Fruit fly (Drosophila melanogaster) whole organism, embryonic: ENCODE data around the gene CG11898.

Source experiments
- B-H2 ChIP-seq: fragments of 200-800 bp; sonication (Bioruptor generic); optimal IDR thresholded peaks from 2 replicates; lab custom pipeline; 2018; ENCODE audit warnings: missing biosample characterization, mild to moderate bottlenecking, missing genetic modification characterization
- BEAF-32 ChIP-seq: fragments of 200-800 bp; sonication (Bioruptor generic); optimal IDR thresholded peaks from 3 replicates; lab custom pipeline; 2017; ENCODE audit warnings: missing biosample characterization, missing genetic modification characterization, mild to moderate bottlenecking, moderate library complexity, missing genetic modification reagents
- CG10267 ChIP-seq: fragments of 200-800 bp; sonication (Bioruptor generic); optimal IDR thresholded peaks from 2 replicates; lab custom pipeline; 2018; ENCODE audit warnings: missing biosample characterization, mild to moderate bottlenecking, missing genetic modification characterization, moderate library complexity
- CG11723 ChIP-seq: fragments of 200-800 bp; sonication (Bioruptor generic); optimal IDR thresholded peaks from 2 replicates; lab custom pipeline; 2017; ENCODE audit warnings: missing biosample characterization, mild to moderate bottlenecking, missing genetic modification characterization
- CG12769 ChIP-seq: fragments of 200-800 bp; sonication (Bioruptor generic); optimal IDR thresholded peaks from 2 replicates; lab custom pipeline; 2019; ENCODE audit warnings: missing biosample characterization, mild to moderate bottlenecking, missing genetic modification characterization, moderate library complexity
- CG13123 ChIP-seq: fragments of 200-800 bp; sonication (Bioruptor generic); optimal IDR thresholded peaks from 2 replicates; lab custom pipeline; 2016; ENCODE audit warnings: missing biosample characterization, missing genetic modification characterization
- CG13424 ChIP-seq: fragments of 200-800 bp; sonication (Bioruptor generic); optimal IDR thresholded peaks from 2 replicates; lab custom pipeline; 2019; ENCODE audit warnings: missing biosample characterization, mild to moderate bottlenecking, missing genetic modification characterization, moderate library complexity
- CG2199 ChIP-seq: fragments of 200-800 bp; sonication (Bioruptor generic); IDR thresholded peaks from 3 replicates; pipeline ENCODE4 v1.3.6; 2022; ENCODE audit warnings: missing biosample characterization, missing genetic modification characterization
- CG2712 ChIP-seq: fragments of 200-800 bp; optimal IDR thresholded peaks from 3 replicates; lab custom pipeline; 2019; ENCODE audit warnings: missing biosample characterization, mild to moderate bottlenecking, missing genetic modification characterization, moderate library complexity
- CG3163 ChIP-seq: fragments of 200-800 bp; sonication (Bioruptor generic); optimal IDR thresholded peaks from 3 replicates; lab custom pipeline; 2016; ENCODE audit warnings: missing biosample characterization, missing genetic modification characterization
- CG32532 ChIP-seq: fragments of 200-800 bp; sonication (Bioruptor generic); IDR thresholded peaks from 2 replicates; pipeline ENCODE4 v1.3.6; 2022; ENCODE audit warnings: missing biosample characterization, missing genetic modification characterization
- CG33557 ChIP-seq: fragments of 200-800 bp; sonication (Bioruptor generic); optimal IDR thresholded peaks from 2 replicates; lab custom pipeline; 2019; ENCODE audit warnings: missing biosample characterization, mild to moderate bottlenecking, missing genetic modification characterization, moderate library complexity
- CG34376 ChIP-seq: fragments of 200-800 bp; sonication (Bioruptor generic); optimal IDR thresholded peaks from 2 replicates; lab custom pipeline; 2018; ENCODE audit warnings: missing biosample characterization, mild to moderate bottlenecking, missing genetic modification characterization
- CG4360 ChIP-seq: fragments of 200-800 bp; sonication (Bioruptor generic); IDR thresholded peaks from 2 replicates; pipeline ENCODE4 v1.3.6; 2022; ENCODE audit warnings: missing biosample characterization, missing genetic modification characterization
- CG4707 ChIP-seq: fragments of 200-800 bp; sonication (Bioruptor generic); optimal IDR thresholded peaks from 2 replicates; lab custom pipeline; 2018; ENCODE audit warnings: missing biosample characterization, mild to moderate bottlenecking, missing genetic modification characterization, moderate library complexity
- CG4820 ChIP-seq: fragments of 200-800 bp; sonication (Bioruptor generic); optimal IDR thresholded peaks from 3 replicates; lab custom pipeline; 2016; ENCODE audit warnings: missing biosample characterization, missing genetic modification characterization
- CG7987 ChIP-seq: fragments of 200-800 bp; sonication (Bioruptor generic); optimal IDR thresholded peaks from 2 replicates; lab custom pipeline; 2018; ENCODE audit warnings: missing biosample characterization, mild to moderate bottlenecking, missing genetic modification characterization, moderate library complexity
- CG8478 ChIP-seq: fragments of >200 bp; optimal IDR thresholded peaks from 2 replicates; lab custom pipeline; 2018
- CG8944 ChIP-seq: fragments of 200-800 bp; sonication (Bioruptor generic); optimal IDR thresholded peaks from 3 replicates; lab custom pipeline; 2016; ENCODE audit warnings: missing biosample characterization, missing genetic modification characterization
- Lpt ChIP-seq: fragments of >200 bp; optimal IDR thresholded peaks from 2 replicates; lab custom pipeline; 2018; ENCODE audit warnings: missing biosample characterization, missing genetic modification characterization
- Sox102F ChIP-seq: fragments of 200-800 bp; sonication (Bioruptor generic); optimal IDR thresholded peaks from 2 replicates; lab custom pipeline; 2018; ENCODE audit warnings: missing biosample characterization, mild to moderate bottlenecking, missing genetic modification characterization, moderate library complexity
- Trl ChIP-seq, 3 experiments: fragments of >200 bp in 2 of 3; fragments of 200-800 bp in 1 of 3; sonication (Bioruptor generic) in 1 of 3; optimal IDR thresholded peaks; 2 replicates in 1 of 3; 3 replicates in 2 of 3; lab custom pipeline; 2016 to 2017; ENCODE audit warnings: missing biosample characterization in 1 of 3, missing genetic modification characterization in 1 of 3
- ase ChIP-seq: fragments of 200-800 bp; sonication (Bioruptor generic); IDR thresholded peaks from 3 replicates; pipeline ENCODE4 v1.3.6; 2022; ENCODE audit warnings: missing biosample characterization, missing genetic modification characterization
- ato ChIP-seq: fragments of 200-800 bp; sonication (Bioruptor generic); IDR thresholded peaks from 2 replicates; pipeline ENCODE4 v1.3.6; 2022; ENCODE audit warnings: missing biosample characterization, missing genetic modification characterization; ENCODE audit not compliant: partially characterized antibody
- bowl ChIP-seq: fragments of 200-800 bp; sonication (Bioruptor generic); IDR thresholded peaks from 2 replicates; pipeline ENCODE4 v1.3.6; 2022; ENCODE audit warnings: missing biosample characterization, missing genetic modification characterization
- bsh ChIP-seq, 2 experiments: fragments of 200-800 bp; sonication (Bioruptor generic); optimal IDR thresholded peaks; 2 replicates each; lab custom pipeline; 2017 to 2018; ENCODE audit warnings: mild to moderate bottlenecking in 2 of 2, missing biosample characterization in 2 of 2, missing genetic modification characterization in 2 of 2, moderate library complexity in 1 of 2
- btn ChIP-seq: fragments of 200-800 bp; sonication (Bioruptor generic); optimal IDR thresholded peaks from 2 replicates; lab custom pipeline; 2016; ENCODE audit warnings: missing biosample characterization, missing genetic modification characterization
- cad ChIP-seq: fragments of >200 bp; optimal IDR thresholded peaks from 2 replicates; lab custom pipeline; 2017; ENCODE audit warnings: missing biosample characterization, missing genetic modification characterization
- cg ChIP-seq: fragments of 200-800 bp; sonication (Bioruptor generic); optimal IDR thresholded peaks from 3 replicates; lab custom pipeline; 2019; ENCODE audit warnings: missing biosample characterization, mild to moderate bottlenecking, missing genetic modification characterization, moderate library complexity
- chinmo ChIP-seq: fragments of 200-800 bp; sonication (Bioruptor generic); IDR thresholded peaks from 4 replicates; pipeline ENCODE4 v1.3.6; 2022; ENCODE audit warnings: missing biosample characterization, missing genetic modification characterization; ENCODE audit not compliant: partially characterized antibody
- dpn ChIP-seq, 2 experiments: fragments of 200-800 bp; sonication (Bioruptor generic); optimal IDR thresholded peaks; 3 replicates each; lab custom pipeline; 2016; ENCODE audit warnings: missing biosample characterization in 2 of 2, missing genetic modification characterization in 2 of 2
- en ChIP-seq: fragments of 200-800 bp; sonication (Bioruptor generic); optimal IDR thresholded peaks from 2 replicates; lab custom pipeline; 2016; ENCODE audit warnings: missing biosample characterization, missing genetic modification characterization
- exex ChIP-seq: fragments of 200-800 bp; sonication (Bioruptor generic); optimal IDR thresholded peaks from 4 replicates; lab custom pipeline; 2018; ENCODE audit warnings: missing biosample characterization, mild to moderate bottlenecking, missing genetic modification characterization, moderate library complexity
- hb ChIP-seq: fragments of 200-800 bp; sonication (Bioruptor generic); IDR thresholded peaks from 3 replicates; pipeline ENCODE4 v1.3.6; 2022; ENCODE audit warnings: missing biosample characterization, missing genetic modification characterization; ENCODE audit not compliant: partially characterized antibody
- nau ChIP-seq: fragments of 200-800 bp; sonication (Bioruptor generic); optimal IDR thresholded peaks from 3 replicates; lab custom pipeline; 2017; ENCODE audit warnings: missing biosample characterization, mild to moderate bottlenecking, missing genetic modification characterization, missing genetic modification reagents
- nerfin-2 ChIP-seq: fragments of 200-800 bp; sonication (Bioruptor generic); IDR thresholded peaks from 2 replicates; pipeline ENCODE4 v1.3.6; 2022; ENCODE audit warnings: missing biosample characterization, missing genetic modification characterization; ENCODE audit not compliant: partially characterized antibody
- nmo ChIP-seq: fragments of 200-800 bp; sonication (Bioruptor generic); optimal IDR thresholded peaks from 2 replicates; lab custom pipeline; 2018; ENCODE audit warnings: missing biosample characterization, mild to moderate bottlenecking, missing genetic modification characterization, moderate library complexity
- org-1 ChIP-seq: fragments of 200-800 bp; sonication (Bioruptor generic); optimal IDR thresholded peaks from 2 replicates; lab custom pipeline; 2017; ENCODE audit warnings: missing biosample characterization, missing genetic modification characterization
- pho ChIP-seq: fragments of 200-800 bp; sonication (Bioruptor generic); optimal IDR thresholded peaks from 2 replicates; lab custom pipeline; 2016; ENCODE audit warnings: missing biosample characterization, missing genetic modification characterization
- pnt ChIP-seq: fragments of 200-800 bp; sonication (Bioruptor generic); optimal IDR thresholded peaks from 3 replicates; lab custom pipeline; 2016; ENCODE audit warnings: missing biosample characterization, missing genetic modification characterization
- pum ChIP-seq: fragments of 200-800 bp; sonication (Bioruptor generic); optimal IDR thresholded peaks from 2 replicates; lab custom pipeline; 2016; ENCODE audit warnings: missing biosample characterization, missing genetic modification characterization
- rib ChIP-seq: fragments of 200-800 bp; sonication (Bioruptor generic); IDR thresholded peaks from 2 replicates; pipeline ENCODE4 v1.3.6; 2022; ENCODE audit warnings: missing biosample characterization, missing genetic modification characterization
- ro ChIP-seq: fragments of 200-800 bp; sonication (Bioruptor generic); IDR thresholded peaks from 2 replicates; pipeline ENCODE4 v1.3.6; 2022; ENCODE audit warnings: missing biosample characterization, missing genetic modification characterization
- schlank ChIP-seq: fragments of 200-800 bp; sonication (Bioruptor generic); optimal IDR thresholded peaks from 2 replicates; lab custom pipeline; 2018; ENCODE audit warnings: missing biosample characterization, mild to moderate bottlenecking, missing genetic modification characterization
- sd ChIP-seq: fragments of 200-800 bp; sonication (Bioruptor generic); optimal IDR thresholded peaks from 3 replicates; lab custom pipeline; 2018; ENCODE audit warnings: missing biosample characterization, mild to moderate bottlenecking, missing genetic modification characterization, moderate library complexity
- sens ChIP-seq: fragments of 200-800 bp; sonication (Bioruptor generic); peaks from one replicate; lab custom pipeline; 2016; ENCODE audit warnings: missing biosample characterization, missing genetic modification characterization
- slp2 ChIP-seq: fragments of 200-800 bp; sonication (Bioruptor generic); optimal IDR thresholded peaks from 2 replicates; lab custom pipeline; 2016; ENCODE audit warnings: missing biosample characterization, missing genetic modification characterization
- stwl ChIP-seq: fragments of 200-800 bp; sonication (Bioruptor generic); optimal IDR thresholded peaks from 3 replicates; lab custom pipeline; 2018; ENCODE audit warnings: missing biosample characterization, mild to moderate bottlenecking, missing genetic modification characterization, moderate library complexity
- tin ChIP-seq: fragments of 200-800 bp; sonication (Bioruptor generic); optimal IDR thresholded peaks from 3 replicates; lab custom pipeline; 2016; ENCODE audit warnings: missing biosample characterization, missing genetic modification characterization

Gene CG11898

DNA sequence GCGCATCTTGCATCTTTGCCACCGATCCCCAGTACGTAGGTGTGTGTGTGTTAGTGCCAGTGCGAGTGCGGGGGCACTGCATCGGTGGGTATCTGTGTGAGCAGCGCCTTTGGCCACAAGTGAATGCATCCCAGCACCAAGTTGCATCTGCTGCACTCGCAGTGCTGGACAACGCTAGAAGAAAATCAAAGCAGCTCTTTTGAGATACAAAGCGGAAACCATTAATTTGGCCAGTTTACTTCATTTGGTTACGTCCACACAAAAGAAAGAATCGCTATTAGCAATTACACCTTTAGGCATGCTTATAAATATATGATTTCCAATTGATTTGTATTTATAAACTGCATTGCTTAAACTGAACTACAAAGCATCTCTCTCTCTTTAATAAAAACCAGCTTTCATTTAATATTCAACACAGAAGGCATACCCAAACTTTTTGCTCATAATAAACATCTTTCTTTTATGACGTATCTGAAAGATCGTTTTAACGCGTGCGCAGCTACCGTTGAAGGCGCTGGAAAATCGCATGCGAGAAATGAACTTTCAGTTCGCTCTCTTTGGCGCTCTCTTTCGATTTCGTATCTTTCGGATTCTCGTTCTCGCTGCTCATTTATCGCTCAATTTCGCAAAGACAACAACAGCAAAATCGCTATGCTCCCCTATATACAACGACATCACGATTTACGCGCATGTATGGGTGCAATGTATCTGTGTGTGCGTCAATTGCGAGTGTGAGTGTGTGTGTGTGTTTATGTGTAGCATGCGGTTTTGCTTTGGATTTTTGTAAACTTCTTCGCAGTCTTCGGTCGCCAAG is 41.0 kb downstream of the CG11898 start:
- TF ChIP-seq B-H2 (GFP tag; lab: Kevin White, UChicago), result no peak
- TF ChIP-seq CG4707 (GFP tag; lab: Kevin White, UChicago), result no peak
- TF ChIP-seq Sox102F, result no peak
- peak; percentile 17 for TF ChIP-seq CG10267 (tag; lab: Kevin White, UChicago)
- no peak for TF ChIP-seq CG33557 (GFP tag; lab: Kevin White, UChicago)
- TF ChIP-seq sd, result no peak
- no peak for TF ChIP-seq ro (GFP tag; lab: Robert Waterston, UW)
- no peak for TF ChIP-seq schlank (tag; lab: Kevin White, UChicago)
- no peak for TF ChIP-seq CG13123 (GFP tag; lab: Kevin White, UChicago)
- no peak for TF ChIP-seq pum (GFP tag; lab: Kevin White, UChicago)
- TF ChIP-seq ase (GFP tag; lab: Robert Waterston, UW), result no peak
- peak; percentile 84 for TF ChIP-seq cg
- TF ChIP-seq CG8478 (lab: Kevin White, UChicago), result peak; percentile 16
- TF ChIP-seq CG2712 (tag; lab: Kevin White, UChicago), result no peak
- no peak for TF ChIP-seq ato
- TF ChIP-seq btn (GFP tag; lab: Kevin White, UChicago), result no peak
- peak; percentile 22; the same call in 1 of the 2 replicates for TF ChIP-seq rib (GFP tag; lab: Robert Waterston, UW)
- no peak for TF ChIP-seq nerfin-2 (GFP tag; lab: Robert Waterston, UW)
- TF ChIP-seq CG4820, result no peak
- no peak for TF ChIP-seq nmo (GFP tag; lab: Kevin White, UChicago)
- no peak for TF ChIP-seq CG32532
- TF ChIP-seq Lpt (GFP tag; lab: Kevin White, UChicago), result no peak
- TF ChIP-seq CG11723 (GFP tag; lab: Kevin White, UChicago), result no peak
- TF ChIP-seq dpn (GFP tag; optimal IDR thresholded peaks at IDR 0.05; lab: Kevin White, UChicago), result no peak
- peak; percentile 13 for TF ChIP-seq CG12769 (tag; lab: Kevin White, UChicago)
- no peak for TF ChIP-seq cad (GFP tag; lab: Kevin White, UChicago)
- no peak for TF ChIP-seq BEAF-32 (GFP tag; lab: Kevin White, UChicago)
- TF ChIP-seq sens, result peak; percentile 77
- no peak for TF ChIP-seq CG34376
- no peak for TF ChIP-seq tin (GFP tag; lab: Kevin White, UChicago)
- TF ChIP-seq CG8944 (GFP tag; lab: Kevin White, UChicago), result no peak
- no peak for TF ChIP-seq bowl (GFP tag; lab: Robert Waterston, UW)
- no peak for TF ChIP-seq slp2 (GFP tag; lab: Kevin White, UChicago)
- no peak for TF ChIP-seq org-1 (GFP tag; lab: Kevin White, UChicago)
- TF ChIP-seq nau, result no peak
- peak; percentile 80 for TF ChIP-seq CG3163 (GFP tag; lab: Kevin White, UChicago)
- no peak for TF ChIP-seq CG13424 (tag; lab: Kevin White, UChicago)
- TF ChIP-seq CG4360 (GFP tag; lab: Robert Waterston, UW), result peak; percentile 60
- peak; percentile 81; the same call in 3 of the 4 replicates for TF ChIP-seq chinmo (GFP tag; lab: Robert Waterston, UW)
- TF ChIP-seq hb (GFP tag; lab: Robert Waterston, UW), result no peak
- peak; percentile 41 to 77 for TF ChIP-seq Trl (optimal IDR thresholded peaks at IDR 0.05; lab: Kevin White, UChicago)
- TF ChIP-seq Trl (GFP tag; optimal IDR thresholded peaks at IDR 0.05; lab: Kevin White, UChicago), result no peak
- no peak for TF ChIP-seq pho (GFP tag; lab: Kevin White, UChicago)
- no peak for TF ChIP-seq pnt (GFP tag; lab: Kevin White, UChicago)
- 0 out of 3 replicates have a peak, but pooled peaks have one; percentile 38 for TF ChIP-seq CG2199 (GFP tag; lab: Robert Waterston, UW)
- no peak for TF ChIP-seq exex
- TF ChIP-seq bsh (GFP tag; optimal IDR thresholded peaks at IDR 0.05; lab: Kevin White, UChicago), result no peak
- no peak for TF ChIP-seq CG7987 (GFP tag; lab: Kevin White, UChicago)
- TF ChIP-seq stwl (tag; lab: Kevin White, UChicago), result peak; percentile 78
- TF ChIP-seq en (GFP tag; lab: Kevin White, UChicago), result no peak
